Worm (Caenorhabditis elegans) whole organism, L4/young adult: Measurements from ENCODE around the gene B0281.4.
"Not testable (repeated sequence)": the region's sequence is repeated elsewhere in the genome, so short reads cannot be mapped to it uniquely, and the experiment has no call there.

ENCODE experiments used
- W03F9.2 ChIP-seq: fragments of 150-350 bp; optimal IDR thresholded peaks from 2 replicates; lab custom pipeline; 2014; ENCODE audit warnings: missing biosample characterization, missing genetic modification characterization
- dao-5 ChIP-seq: sonication (generic microtip); optimal IDR thresholded peaks from 2 replicates; lab custom pipeline; 2016; ENCODE audit warnings: missing genotype, missing genetic modification characterization, moderate library complexity, missing compliant biosample characterization
- him-1 ChIP-seq: sonication (generic microtip); optimal IDR thresholded peaks from 2 replicates; lab custom pipeline; 2016; ENCODE audit warnings: missing genotype, missing genetic modification reagents, missing genetic modification characterization, missing compliant biosample characterization

The B0281.4 gene

DNA sequence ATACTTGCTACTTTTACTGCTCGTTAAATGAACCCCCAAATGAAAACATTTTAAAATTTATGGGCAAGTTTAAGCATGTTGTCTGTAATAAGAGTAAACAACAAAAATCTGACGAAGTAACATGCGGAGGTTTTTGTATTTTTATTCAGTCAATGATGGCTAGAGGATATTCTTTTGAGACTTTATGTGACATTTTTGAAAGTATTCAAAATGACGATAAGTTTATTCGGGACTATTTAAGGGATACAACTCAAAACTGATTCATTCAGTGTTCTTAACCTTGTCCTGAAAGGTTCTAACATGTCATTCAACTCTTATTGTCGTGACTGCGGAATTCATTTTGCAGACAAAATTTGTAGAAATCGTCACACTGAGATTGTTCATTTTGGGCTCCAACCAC lies 18.8 kb downstream of the B0281.4 start, which contains the start of gene K09F6.11:
Gene K09F6.11 (plus strand): TSS at position 301 of the 400 bp plus-strand sequence.
- TF ChIP-seq W03F9.2 (tag; lab: Kevin White, UChicago) (no peak), him-1 (tag; lab: Kevin White, UChicago) (no peak), dao-5 (no peak)

DNA sequence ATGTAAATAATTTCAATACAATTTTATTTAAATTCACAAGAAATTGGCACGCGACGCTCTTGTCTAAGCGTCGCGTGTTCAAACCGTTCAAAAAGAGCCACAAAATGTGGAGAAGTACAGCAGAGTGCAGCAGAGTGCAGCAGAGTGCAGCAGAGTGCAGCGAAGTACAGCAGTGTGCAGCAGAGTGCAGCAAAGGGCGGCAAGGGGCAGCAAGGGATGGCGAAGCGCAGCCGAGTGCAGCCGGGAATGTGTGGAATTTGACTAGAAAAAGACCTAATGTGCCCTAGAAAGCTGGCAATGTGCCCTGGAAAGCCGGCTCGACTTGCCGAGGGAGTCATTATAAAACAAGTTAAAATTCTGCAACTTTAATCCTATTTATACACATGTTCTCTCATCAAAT lies 19.4 kb downstream of the B0281.4 start, which contains the start of gene K09F6.6:
Gene K09F6.6 (minus strand): TSS at position 43 of the 400 bp plus-strand sequence.
- TF ChIP-seq dao-5 (no peak), him-1 (tag; lab: Kevin White, UChicago) (no peak), W03F9.2 (tag; lab: Kevin White, UChicago) (no peak)

DNA sequence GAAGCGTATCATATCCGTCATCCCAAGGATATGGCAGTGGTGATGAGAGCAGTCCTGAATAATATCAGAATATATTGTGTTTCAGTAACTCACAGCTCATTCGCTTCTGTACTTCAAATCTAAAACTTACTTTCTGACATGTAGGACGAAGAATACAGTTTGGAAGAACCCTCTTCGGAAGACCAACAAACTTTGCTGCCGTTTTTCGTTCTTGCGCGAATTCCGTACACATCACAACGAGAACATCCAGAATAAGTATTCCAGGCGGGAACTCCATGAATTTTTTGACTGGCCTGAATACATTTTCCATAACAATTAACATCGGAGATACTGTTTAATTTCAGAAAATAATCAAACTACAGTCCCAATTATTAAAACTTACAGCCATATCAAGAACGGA lies 21.2 kb downstream of the B0281.4 start, which contains the start of gene K09F6.15:
Gene K09F6.15 (minus strand): TSS at position 101 of the 400 bp plus-strand sequence.
- no peak for TF ChIP-seq dao-5
- TF ChIP-seq W03F9.2 (tag; lab: Kevin White, UChicago): no peak
- no peak for TF ChIP-seq him-1 (tag; lab: Kevin White, UChicago)

DNA sequence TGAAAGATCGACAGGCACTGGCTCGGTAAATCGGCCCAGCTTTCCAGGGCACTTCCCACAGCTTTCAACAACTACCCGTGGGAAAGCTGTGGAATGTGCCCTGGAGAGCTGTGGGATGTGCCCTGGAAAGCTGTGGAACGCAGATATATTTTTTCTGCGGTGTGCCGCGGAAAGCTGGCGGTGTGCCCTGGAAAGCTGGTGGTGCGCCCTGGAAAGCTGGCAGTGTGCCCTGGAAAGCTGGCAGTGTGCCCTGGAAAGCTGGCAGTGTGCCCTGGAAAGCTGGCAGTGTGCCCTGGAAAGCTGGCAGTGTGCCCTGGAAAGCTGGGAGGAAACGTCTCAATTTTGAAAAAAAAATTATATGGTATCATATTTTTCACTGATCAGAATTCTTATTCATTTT lies 24.9 kb downstream of the B0281.4 start:
- TF ChIP-seq W03F9.2 (tag; lab: Kevin White, UChicago): no peak
- TF ChIP-seq him-1 (tag; lab: Kevin White, UChicago): no peak
- no peak for TF ChIP-seq dao-5

DNA sequence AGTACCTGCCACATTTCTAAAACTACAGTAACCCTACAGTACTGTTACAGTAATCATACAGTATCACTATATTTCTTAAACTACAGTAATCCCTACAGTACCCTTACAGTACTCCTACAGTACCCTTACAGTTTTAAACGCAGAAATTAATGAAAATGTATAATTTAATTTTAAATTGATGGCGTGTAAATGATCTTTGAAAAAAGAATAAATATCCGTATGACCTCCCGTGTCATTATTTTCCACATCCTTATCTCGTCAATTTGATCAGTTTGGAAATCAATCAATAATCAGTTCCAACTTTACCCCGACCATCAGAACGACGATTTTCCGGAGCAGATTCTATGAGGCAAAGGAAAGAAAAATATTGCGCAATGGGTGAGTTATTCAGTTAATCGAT lies 43.8 kb downstream of the B0281.4 start, which contains the start of gene K09F6.3:
Gene K09F6.3 (plus strand): TSS at position 301 of the 400 bp plus-strand sequence.
- TF ChIP-seq dao-5; W03F9.2 (tag; lab: Kevin White, UChicago); him-1 (tag; lab: Kevin White, UChicago): not testable (repeated sequence)

DNA sequence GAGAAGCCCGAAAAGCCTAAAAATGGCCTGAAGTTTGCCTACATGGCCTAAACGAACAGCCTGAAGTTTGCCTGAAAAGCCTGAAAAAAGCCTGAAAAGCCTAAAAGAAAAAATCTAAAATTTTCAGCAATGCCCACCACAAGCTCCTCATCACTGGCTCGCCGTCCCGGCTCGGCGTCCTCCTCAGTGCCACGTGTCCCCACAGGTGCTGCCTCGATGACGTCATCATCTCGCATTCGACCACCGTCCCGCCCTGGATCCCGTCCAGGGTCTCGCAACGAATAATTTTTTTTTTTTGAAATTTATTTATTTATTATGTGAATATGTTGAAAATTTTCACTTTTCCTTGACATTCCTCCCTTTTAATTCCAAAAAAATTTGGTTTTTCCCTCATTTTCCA lies 45.0 kb downstream of the B0281.4 start:
- TF ChIP-seq W03F9.2 (tag; lab: Kevin White, UChicago) (no peak), him-1 (tag; lab: Kevin White, UChicago) (no peak), dao-5 (no peak)

DNA sequence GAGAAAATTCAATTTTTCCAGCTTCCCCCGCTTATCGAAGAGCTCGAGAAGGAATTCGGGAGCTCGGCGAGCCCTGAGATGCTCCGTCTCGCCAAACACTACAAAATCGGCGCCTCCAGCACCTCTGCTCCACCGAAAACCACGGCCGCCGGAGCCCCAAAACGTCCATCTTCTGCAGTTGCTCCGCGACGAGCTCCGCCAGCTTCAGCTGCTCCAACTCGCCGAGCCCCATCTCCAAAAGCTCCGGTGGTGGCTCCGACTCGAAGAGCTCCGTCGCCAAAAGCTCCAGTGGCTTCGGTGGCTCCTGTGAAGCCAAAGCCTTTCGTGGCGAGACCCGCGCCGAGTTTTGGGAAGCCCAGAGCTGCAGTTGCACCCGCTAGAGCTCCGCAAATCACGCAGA lies 47.0 kb downstream of the B0281.4 start:
- TF ChIP-seq him-1 (tag; lab: Kevin White, UChicago): no peak
- TF ChIP-seq W03F9.2 (tag; lab: Kevin White, UChicago): no peak
- no peak for TF ChIP-seq dao-5
